Fruit fly (Drosophila melanogaster) ovary, adult (tissue): Measurements from ENCODE around the gene Unc-76.
A peak's percentile ranks its signal among the peaks of the same experiment; 100 is the strongest.

Experiments used
- CG17801 ChIP-seq: fragments of 200-800 bp; optimal IDR thresholded peaks from 2 replicates; lab custom pipeline; 2019; ENCODE audit warnings: missing biosample characterization, mild to moderate bottlenecking, missing genetic modification characterization, moderate library complexity; ENCODE audit not compliant: partially characterized antibody

Unc-76 gene

DNA sequence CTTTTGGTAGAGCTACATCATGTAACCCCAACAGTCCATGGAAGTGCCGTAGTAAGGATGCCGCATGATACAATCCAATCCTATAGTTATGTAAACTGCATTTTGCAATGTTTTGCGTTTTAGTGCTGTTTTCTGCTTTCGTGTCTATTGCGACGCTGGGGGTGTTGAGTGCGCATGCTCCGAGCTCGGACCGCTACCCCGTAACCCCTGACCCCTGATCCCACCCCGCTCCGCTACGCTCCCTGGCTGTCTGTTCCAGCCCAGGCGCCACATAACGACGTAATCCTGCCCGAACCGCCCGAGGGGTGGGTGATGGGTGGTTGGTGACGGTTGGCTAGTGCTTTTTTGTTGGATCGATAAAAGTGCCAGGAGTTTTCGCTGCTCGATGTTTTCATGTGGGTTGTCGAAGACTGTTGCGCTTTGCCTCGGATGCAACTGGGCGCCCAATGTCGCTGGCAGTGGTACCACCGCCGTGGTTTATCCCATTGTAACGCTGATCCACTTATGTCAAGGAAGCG is 1.5 kb downstream of the Unc-76 start:
- TF ChIP-seq CG17801 (GFP tag; lab: Kevin White, UChicago): no peak

DNA sequence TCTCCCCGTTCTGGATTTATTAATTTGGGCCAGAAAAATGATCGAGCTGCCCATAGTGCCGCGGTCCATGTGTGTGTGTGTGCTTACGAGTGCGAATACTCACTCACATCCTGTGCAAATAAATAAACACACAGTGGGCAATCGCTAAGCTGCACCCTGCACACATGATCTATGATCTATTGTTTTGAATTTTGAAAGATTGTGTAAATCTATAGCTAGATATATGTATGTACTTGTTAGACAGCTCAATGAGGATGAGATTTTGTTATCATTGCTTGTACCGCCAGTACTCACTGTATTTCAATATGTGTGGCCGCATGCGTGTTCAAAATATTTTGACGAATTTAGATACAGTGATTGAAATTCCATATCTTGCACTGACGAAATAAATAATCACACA is 2.7 kb downstream of the Unc-76 start:
- peak; percentile 81 for TF ChIP-seq CG17801 (GFP tag; lab: Kevin White, UChicago)

DNA sequence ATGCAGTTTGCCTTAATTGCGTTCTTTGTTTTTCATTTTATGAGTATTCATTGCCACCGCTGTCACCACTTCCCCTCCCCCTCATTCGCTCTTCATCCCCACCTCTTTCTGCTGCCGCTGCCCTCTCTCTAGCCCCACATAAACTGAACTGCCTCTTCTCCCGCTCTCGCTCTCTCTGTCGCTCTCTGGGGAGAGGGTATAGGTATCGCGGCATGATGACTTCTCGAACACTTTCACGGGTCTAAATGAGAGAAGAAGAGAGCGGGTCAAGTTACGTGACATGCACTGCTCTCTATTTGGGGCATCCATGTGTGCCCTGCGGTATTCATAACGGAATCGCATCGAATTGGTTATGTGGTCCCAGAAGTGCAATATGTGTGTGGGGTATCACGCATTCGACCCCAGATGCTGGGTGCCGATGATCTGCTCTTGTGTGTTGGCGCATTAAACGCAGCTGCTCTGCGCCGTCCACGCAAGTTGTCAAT is 3.3 kb downstream of the Unc-76 start:
- TF ChIP-seq CG17801 (GFP tag; lab: Kevin White, UChicago): peak; percentile 48

DNA sequence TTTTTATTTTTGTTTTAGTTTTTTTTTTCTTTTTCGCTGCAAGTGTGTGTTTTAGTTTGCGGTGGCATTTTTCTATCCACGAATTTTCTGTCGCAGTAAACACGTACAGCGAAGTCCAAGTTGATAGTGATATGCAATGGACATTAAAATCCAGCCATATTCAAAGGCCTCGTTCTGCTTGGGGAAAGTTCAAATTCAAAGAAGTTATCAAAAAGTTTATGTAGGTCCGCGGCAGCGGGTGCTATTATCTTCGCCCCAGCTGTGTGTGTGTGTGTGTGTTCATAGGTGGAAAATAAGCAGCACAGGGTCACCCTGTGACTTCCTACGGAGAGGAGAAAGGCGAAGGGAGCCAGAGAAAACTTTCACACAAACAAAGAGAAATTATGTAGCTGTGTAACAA is 7.1 kb downstream of the Unc-76 start:
- no peak for TF ChIP-seq CG17801 (GFP tag; lab: Kevin White, UChicago)

dm6 chrX:2088798-2089197 is 8.4 kb downstream of the Unc-76 start:
- no peak for TF ChIP-seq CG17801 (GFP tag; lab: Kevin White, UChicago)

- no peak for TF ChIP-seq CG17801 (GFP tag; lab: Kevin White, UChicago)
These were observed 9.4 kb downstream of the Unc-76 start for dm6 chrX:2089812-2090211.

DNA sequence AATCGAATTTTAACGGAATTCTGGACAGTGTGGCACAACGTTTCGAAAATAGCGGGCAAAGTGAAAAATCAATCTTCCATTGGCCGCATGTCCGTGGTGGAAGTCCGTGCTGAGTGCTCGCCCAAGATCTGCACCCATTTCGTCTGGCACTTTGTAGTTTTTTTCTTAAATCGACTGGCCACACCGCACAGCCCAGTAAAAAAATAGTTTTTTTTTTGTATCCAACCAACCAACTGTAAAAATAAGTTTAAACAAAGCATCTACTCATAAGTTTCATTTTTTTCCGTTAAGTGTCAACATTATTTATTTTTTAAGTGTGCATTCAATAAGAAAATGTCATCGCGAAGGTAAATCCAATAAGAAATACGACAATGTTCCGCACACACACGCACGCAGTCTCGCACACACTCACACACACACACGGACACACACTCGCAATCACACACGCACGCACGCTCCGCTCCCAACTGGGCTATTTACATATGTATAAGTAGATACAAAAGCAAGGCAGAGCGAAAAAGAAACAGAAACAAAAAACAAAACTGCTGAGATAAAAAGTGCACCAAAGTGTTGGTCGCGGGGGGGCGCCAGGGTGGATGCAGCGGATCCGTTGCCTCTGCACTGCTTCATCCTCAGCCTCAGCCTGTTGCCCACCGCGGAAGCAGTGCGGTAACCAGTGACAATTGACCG is 13.8 kb downstream of the Unc-76 start, which contains the start of gene csw:
TSS of gene csw (plus strand) at position 163 of the 690 bp plus-strand sequence.
- TF ChIP-seq CG17801 (GFP tag; lab: Kevin White, UChicago): peak; percentile 93

dm6 chrX:2096341-2096740 is 15.9 kb downstream of the Unc-76 start:
- no peak for TF ChIP-seq CG17801 (GFP tag; lab: Kevin White, UChicago)

- no peak for TF ChIP-seq CG17801 (GFP tag; lab: Kevin White, UChicago)
These were observed 17.9 kb downstream of the Unc-76 start for dm6 chrX:2098267-2098666.

DNA sequence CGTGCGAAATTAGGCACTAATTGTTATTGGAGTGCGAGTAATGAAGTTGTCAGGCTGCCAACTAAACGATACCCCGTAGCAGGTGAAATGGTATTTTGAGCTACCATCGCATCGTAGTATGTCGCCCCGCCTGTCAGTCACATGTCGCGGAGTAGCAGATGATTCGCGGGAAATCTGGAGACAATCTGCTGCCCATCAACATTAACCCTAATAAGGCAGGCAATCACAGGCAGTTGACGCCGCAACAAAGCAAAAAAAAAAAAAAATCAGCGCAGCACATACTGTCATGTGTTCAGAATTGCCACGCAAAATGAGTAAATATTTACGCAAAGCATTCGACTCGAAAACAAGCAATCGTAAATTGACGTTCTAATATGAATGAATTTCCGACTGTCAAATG is 23.4 kb downstream of the Unc-76 start:
- TF ChIP-seq CG17801 (GFP tag; lab: Kevin White, UChicago): no peak

- TF ChIP-seq CG17801 (GFP tag; lab: Kevin White, UChicago): no peak
These were observed 24.0 kb downstream of the Unc-76 start for dm6 chrX:2104365-2104764.

- TF ChIP-seq CG17801 (GFP tag; lab: Kevin White, UChicago): no peak
These were observed 26.0 kb downstream of the Unc-76 start for dm6 chrX:2106367-2106766.

- TF ChIP-seq CG17801 (GFP tag; lab: Kevin White, UChicago): peak; percentile 90
These were observed 27.5 kb downstream of the Unc-76 start for dm6 chrX:2107782-2108409.

dm6 chrX:2108639-2109038 is 28.2 kb downstream of the Unc-76 start:
- TF ChIP-seq CG17801 (GFP tag; lab: Kevin White, UChicago): peak; percentile 15

dm6 chrX:2112660-2113059 is 32.2 kb downstream of the Unc-76 start:
- TF ChIP-seq CG17801 (GFP tag; lab: Kevin White, UChicago): no peak
